5 fruit fly cellular contexts compared by ENCODE assay signal in the genomic region with DNA sequence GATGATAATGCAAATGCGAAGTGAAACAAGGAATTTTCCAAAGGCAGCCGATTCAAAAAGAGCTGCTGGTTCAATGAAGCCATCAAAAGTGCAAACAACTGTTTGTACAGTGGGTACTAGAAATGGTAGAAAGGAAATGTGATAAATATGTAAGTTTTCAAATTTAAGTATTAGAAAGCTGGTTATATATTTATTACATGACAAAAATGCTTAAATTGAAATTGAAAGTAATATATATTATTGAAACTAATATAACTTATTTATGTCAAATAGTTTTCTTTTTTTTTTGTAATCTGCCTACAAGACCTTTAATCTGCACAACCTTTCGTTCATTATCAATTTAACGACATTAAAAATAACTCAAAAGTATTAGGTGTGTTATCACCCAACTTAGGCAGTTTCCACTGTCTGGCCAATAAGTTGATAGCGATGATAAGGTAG.
TF ChIP-seq lines count a peak whose summit lies in the region.

No protein-coding gene starts in this region.

- TF ChIP-seq CTCF in whole organism, embryonic (GFP tag; optimal IDR thresholded peaks at IDR 0.05; lab: Kevin White, UChicago) = no peak

TF ChIP-seq in whole organism, adult, 20 proteins besides CTCF, POLR2A, EP300 and RAD21 (continues in another document):
- peak; percentile 13 for TF ChIP-seq Mnt (GFP tag; optimal IDR thresholded peaks at IDR 0.05; lab: Kevin White, UChicago)
- TF ChIP-seq CG7045 (GFP tag; optimal IDR thresholded peaks at IDR 0.05; lab: Kevin White, UChicago) = peak; percentile 28
- TF ChIP-seq CG14711 (tag; optimal IDR thresholded peaks at IDR 0.05; lab: Kevin White, UChicago) = peak; percentile 48
- peak; percentile 72 for TF ChIP-seq CG11617 (GFP tag; optimal IDR thresholded peaks at IDR 0.05; lab: Kevin White, UChicago)
- TF ChIP-seq CG1620 (GFP tag; optimal IDR thresholded peaks at IDR 0.05; lab: Kevin White, UChicago) = no peak
- TF ChIP-seq ovo (GFP tag; optimal IDR thresholded peaks at IDR 0.05; lab: Kevin White, UChicago) = no peak
- peak; percentile 29 for TF ChIP-seq pad (GFP tag; optimal IDR thresholded peaks at IDR 0.05; lab: Kevin White, UChicago)
- TF ChIP-seq Crg-1 (GFP tag; optimal IDR thresholded peaks at IDR 0.05; lab: Kevin White, UChicago) = no peak
- TF ChIP-seq CG5204 (GFP tag; optimal IDR thresholded peaks at IDR 0.05; lab: Kevin White, UChicago) = peak; percentile 19
- no peak for TF ChIP-seq bab1 (GFP tag; optimal IDR thresholded peaks at IDR 0.05; lab: Kevin White, UChicago)
- peak; percentile 50 for TF ChIP-seq CG12768 (GFP tag; optimal IDR thresholded peaks at IDR 0.05; lab: Kevin White, UChicago)
- no peak for TF ChIP-seq Clk (GFP tag; optimal IDR thresholded peaks at IDR 0.05; lab: Kevin White, UChicago)
- peak; percentile 33 for TF ChIP-seq tj (GFP tag; optimal IDR thresholded peaks at IDR 0.05; lab: Kevin White, UChicago)
- no peak for TF ChIP-seq cnc (optimal IDR thresholded peaks at IDR 0.05; lab: Kevin White, UChicago)
- TF ChIP-seq CG33017 (tag; optimal IDR thresholded peaks at IDR 0.05; lab: Kevin White, UChicago) = peak; percentile 68
- peak; percentile 69 for TF ChIP-seq CG7101 (tag; optimal IDR thresholded peaks at IDR 0.05; lab: Kevin White, UChicago)
- no peak for TF ChIP-seq toe (GFP tag; optimal IDR thresholded peaks at IDR 0.05; lab: Kevin White, UChicago)

TF ChIP-seq in whole organism, embryonic, 481 proteins besides CTCF, POLR2A, EP300 and RAD21 (continues in another document):
- TF ChIP-seq gem (tag; optimal IDR thresholded peaks at IDR 0.05; lab: Kevin White, UChicago) (peak; percentile 59), CG3847 (GFP tag; IDR thresholded peaks at IDR 0.05; lab: Robert Waterston, UW) (no peak), CG31441 (GFP tag; IDR thresholded peaks at IDR 0.05; lab: Robert Waterston, UW) (peak; percentile 26; the same call in 1 of the 2 replicates), B-H2 (GFP tag; optimal IDR thresholded peaks at IDR 0.05; lab: Kevin White, UChicago) (peak; percentile 13), PHDP (tag; optimal IDR thresholded peaks at IDR 0.05; lab: Kevin White, UChicago) (peak; percentile 52), Doc2 (GFP tag; IDR thresholded peaks at IDR 0.05; lab: Robert Waterston, UW) (no peak), CG12391 (tag; optimal IDR thresholded peaks at IDR 0.05; lab: Kevin White, UChicago) (peak; percentile 20), nmo (GFP tag; optimal IDR thresholded peaks at IDR 0.05; lab: Kevin White, UChicago) (peak; percentile 22), CoRest (tag; optimal IDR thresholded peaks at IDR 0.05; lab: Kevin White, UChicago) (peak; percentile 44), CG2120 (GFP tag; optimal IDR thresholded peaks at IDR 0.05; lab: Kevin White, UChicago) (peak; percentile 20), sens (GFP tag; lab: Kevin White, UChicago) (peak; percentile 56), CG4820 (GFP tag; optimal IDR thresholded peaks at IDR 0.05; lab: Kevin White, UChicago) (no peak), CG30403 (GFP tag; optimal IDR thresholded peaks at IDR 0.05; lab: Kevin White, UChicago) (peak; percentile 43), Gsc (GFP tag; IDR thresholded peaks at IDR 0.05; lab: Robert Waterston, UW) (no peak), sd (tag; optimal IDR thresholded peaks at IDR 0.05; lab: Kevin White, UChicago) (peak; percentile 16), CG10267 (tag; optimal IDR thresholded peaks at IDR 0.05; lab: Kevin White, UChicago) (peak; percentile 1), Awh (GFP tag; IDR thresholded peaks at IDR 0.05; lab: Robert Waterston, UW) (no peak), fd3F (GFP tag; optimal IDR thresholded peaks at IDR 0.05; lab: Kevin White, UChicago) (peak; percentile 2)

TF ChIP-seq in whole organism, prepupa, 60 proteins besides CTCF, POLR2A, EP300 and RAD21 (continues in another document):
- TF ChIP-seq Hr39 (GFP tag; optimal IDR thresholded peaks at IDR 0.05; lab: Kevin White, UChicago) (peak; percentile 23), pdm3 (GFP tag; optimal IDR thresholded peaks at IDR 0.05; lab: Kevin White, UChicago) (peak; percentile 50), Ets21C (GFP tag; optimal IDR thresholded peaks at IDR 0.05; lab: Kevin White, UChicago) (no peak), CG34406 (GFP tag; optimal IDR thresholded peaks at IDR 0.05; lab: Kevin White, UChicago) (peak; percentile 79), vri (GFP tag; optimal IDR thresholded peaks at IDR 0.05; lab: Kevin White, UChicago) (peak; percentile 25), Sox14 (GFP tag; optimal IDR thresholded peaks at IDR 0.05; lab: Kevin White, UChicago) (no peak), CG11294 (GFP tag; IDR thresholded peaks at IDR 0.05; lab: Robert Waterston, UW) (no peak), CG32006 (GFP tag; optimal IDR thresholded peaks at IDR 0.05; lab: Kevin White, UChicago) (peak; percentile 70), CG16779 (tag; optimal IDR thresholded peaks at IDR 0.05; lab: Kevin White, UChicago) (peak; percentile 50), lz (GFP tag; optimal IDR thresholded peaks at IDR 0.05; lab: Kevin White, UChicago) (peak; percentile 49), Ets96B (tag; optimal IDR thresholded peaks at IDR 0.05; lab: Kevin White, UChicago) (peak; percentile 64), ss (GFP tag; optimal IDR thresholded peaks at IDR 0.05; lab: Kevin White, UChicago) (peak; percentile 20 to 45), Met (GFP tag; optimal IDR thresholded peaks at IDR 0.05; lab: Kevin White, UChicago) (peak; percentile 59), CG31627 (GFP tag; optimal IDR thresholded peaks at IDR 0.05; lab: Kevin White, UChicago) (peak; percentile 53), CG11762 (GFP tag; optimal IDR thresholded peaks at IDR 0.05; lab: Kevin White, UChicago; ENCODE audit: insufficient read depth) (peak; percentile 36), CG6276 (GFP tag; optimal IDR thresholded peaks at IDR 0.05; lab: Kevin White, UChicago) (peak; percentile 22), dsx (GFP tag; optimal IDR thresholded peaks at IDR 0.05; lab: Kevin White, UChicago; ENCODE audit: poor library complexity, severe bottlenecking) (peak; percentile 58), svp (GFP tag; lab: Kevin White, UChicago) (peak; percentile 88)

TF ChIP-seq in whole organism, pupa, 21 proteins besides CTCF, POLR2A, EP300 and RAD21 (continues in another document):
- TF ChIP-seq fd96Ca (GFP tag; IDR thresholded peaks at IDR 0.05; lab: Robert Waterston, UW) (no peak), CG34367 (tag; optimal IDR thresholded peaks at IDR 0.05; lab: Kevin White, UChicago) (peak; percentile 59), CG12605 (GFP tag; IDR thresholded peaks at IDR 0.05; lab: Robert Waterston, UW) (no peak), Pif1B (GFP tag; optimal IDR thresholded peaks at IDR 0.05; lab: Kevin White, UChicago) (peak; percentile 13), CG8301 (tag; optimal IDR thresholded peaks at IDR 0.05; lab: Kevin White, UChicago) (peak; percentile 42), CG9948 (tag; optimal IDR thresholded peaks at IDR 0.05; lab: Kevin White, UChicago) (peak; percentile 72), CG4496 (GFP tag; IDR thresholded peaks at IDR 0.05; lab: Robert Waterston, UW) (0 out of 3 replicates have a peak, but pooled peaks have one; percentile 44), CG10348 (GFP tag; IDR thresholded peaks at IDR 0.05; lab: Robert Waterston, UW) (no peak), CG13204 (GFP tag; optimal IDR thresholded peaks at IDR 0.05; lab: Kevin White, UChicago) (no peak), CG8159 (tag; optimal IDR thresholded peaks at IDR 0.05; lab: Kevin White, UChicago) (peak; percentile 83), gl (tag; optimal IDR thresholded peaks at IDR 0.05; lab: Kevin White, UChicago) (no peak), EcR (GFP tag; optimal IDR thresholded peaks at IDR 0.05; lab: Kevin White, UChicago) (peak; percentile 69), CG32121 (GFP tag; IDR thresholded peaks at IDR 0.05; lab: Robert Waterston, UW) (no peak), D1 (tag; optimal IDR thresholded peaks at IDR 0.05; lab: Kevin White, UChicago) (no peak), Ets98B (GFP tag; IDR thresholded peaks at IDR 0.05; lab: Robert Waterston, UW) (no peak), CG14655 (GFP tag; optimal IDR thresholded peaks at IDR 0.05; lab: Kevin White, UChicago) (peak; percentile 64), CG17806 (tag; optimal IDR thresholded peaks at IDR 0.05; lab: Kevin White, UChicago) (peak; percentile 57), Snoo (tag; optimal IDR thresholded peaks at IDR 0.05; lab: Kevin White, UChicago) (peak; percentile 65), CG15710 (tag; optimal IDR thresholded peaks at IDR 0.05; lab: Kevin White, UChicago) (peak; percentile 78), Pif1A (GFP tag; optimal IDR thresholded peaks at IDR 0.05; lab: Kevin White, UChicago) (no peak)

TF ChIP-seq in whole organism, wandering third instar larva, 38 proteins besides CTCF, POLR2A, EP300 and RAD21 (continues in another document):
- TF ChIP-seq dl (GFP tag; optimal IDR thresholded peaks at IDR 0.05; lab: Kevin White, UChicago; ENCODE audit: insufficient read depth in 1 of 2, partially characterized antibody in 2 of 2) = no peak
- TF ChIP-seq pan (optimal IDR thresholded peaks at IDR 0.05; lab: Kevin White, UChicago) = no peak
- no peak for TF ChIP-seq Myc (optimal IDR thresholded peaks at IDR 0.05; lab: Kevin White, UChicago)
- peak in 1 of 2 experiments; percentile 79 for TF ChIP-seq foxo (GFP tag; optimal IDR thresholded peaks at IDR 0.05; lab: Kevin White, UChicago)
- peak; percentile 30 for TF ChIP-seq Hnf4 (GFP tag; optimal IDR thresholded peaks at IDR 0.05; lab: Kevin White, UChicago)
- peak; percentile 19 for TF ChIP-seq woc (GFP tag; optimal IDR thresholded peaks at IDR 0.05; lab: Kevin White, UChicago)
- no peak for TF ChIP-seq Hr83 (GFP tag; optimal IDR thresholded peaks at IDR 0.05; lab: Kevin White, UChicago; ENCODE audit: poor library complexity, severe bottlenecking)
- TF ChIP-seq Mio (GFP tag; optimal IDR thresholded peaks at IDR 0.05; lab: Kevin White, UChicago) = no peak
- TF ChIP-seq psq (GFP tag; optimal IDR thresholded peaks at IDR 0.05; lab: Kevin White, UChicago) = peak; percentile 77
- TF ChIP-seq CG9705 (GFP tag; optimal IDR thresholded peaks at IDR 0.05; lab: Kevin White, UChicago) = peak; percentile 2
- TF ChIP-seq brk (GFP tag; optimal IDR thresholded peaks at IDR 0.05; lab: Kevin White, UChicago) = peak; percentile 51
- peak; percentile 44 for TF ChIP-seq dmrt93B (GFP tag; optimal IDR thresholded peaks at IDR 0.05; lab: Kevin White, UChicago)
- TF ChIP-seq Abd-B (GFP tag; optimal IDR thresholded peaks at IDR 0.05; lab: Kevin White, UChicago) = no peak
- TF ChIP-seq usp (GFP tag; optimal IDR thresholded peaks at IDR 0.05; lab: Kevin White, UChicago) = no peak
- peak; percentile 76 for TF ChIP-seq HLH106 (tag; optimal IDR thresholded peaks at IDR 0.05; lab: Kevin White, UChicago)
- TF ChIP-seq CG32264 (GFP tag; optimal IDR thresholded peaks at IDR 0.05; lab: Kevin White, UChicago) = no peak
- TF ChIP-seq Hr78 (GFP tag; optimal IDR thresholded peaks at IDR 0.05; lab: Kevin White, UChicago) = no peak
- TF ChIP-seq CrebA (GFP tag; optimal IDR thresholded peaks at IDR 0.05; lab: Kevin White, UChicago; ENCODE audit: borderline replicate concordance) = no peak
- peak; percentile 73 for TF ChIP-seq rgr (GFP tag; optimal IDR thresholded peaks at IDR 0.05; lab: Kevin White, UChicago)
- peak; percentile 81 for TF ChIP-seq OdsH (GFP tag; optimal IDR thresholded peaks at IDR 0.05; lab: Kevin White, UChicago)
- no peak for TF ChIP-seq N (GFP tag; optimal IDR thresholded peaks at IDR 0.05; lab: Kevin White, UChicago)
- no peak for TF ChIP-seq Jra (GFP tag; optimal IDR thresholded peaks at IDR 0.05; lab: Kevin White, UChicago)
